Worm (Caenorhabditis elegans): ENCODE results near the gene srh-194.

ce11 chrV:4319867-4320266 is 26.5 kb upstream of the srh-194 start, which contains the start of gene ZC132.9:
- no peak for TF ChIP-seq pha-4 (tag; optimal IDR thresholded peaks at IDR 0.05)
- TF ChIP-seq unc-130 (GFP tag; optimal IDR thresholded peaks at IDR 0.05), result no peak
- TF ChIP-seq bed-2 (GFP tag; IDR thresholded peaks at IDR 0.05), result no peak
- TF ChIP-seq F23B12.7 (tag; optimal IDR thresholded peaks at IDR 0.05; ENCODE audit: insufficient read depth), result no peak
- no peak for TF ChIP-seq nfyb-1 (GFP tag; IDR thresholded peaks at IDR 0.05)
- TF ChIP-seq D2030.7 (GFP tag; IDR thresholded peaks at IDR 0.05), result no peak
- no peak for TF ChIP-seq F39B2.1 (GFP tag; IDR thresholded peaks at IDR 0.05)
- no peak for TF ChIP-seq ets-4 (GFP tag; optimal IDR thresholded peaks at IDR 0.05)
- no peak for TF ChIP-seq unc-62 (GFP tag; optimal IDR thresholded peaks at IDR 0.05)
- TF ChIP-seq atf-7 (tag; optimal IDR thresholded peaks at IDR 0.05), result no peak
- no peak for TF ChIP-seq attf-3 (GFP tag; conservative IDR thresholded peaks at IDR 0.05)
- TF ChIP-seq sptf-2 (GFP tag; optimal IDR thresholded peaks at IDR 0.05), result no peak
- TF ChIP-seq nhr-90 (tag; optimal IDR thresholded peaks at IDR 0.05), result no peak
- TF ChIP-seq akir-1 (GFP tag; optimal IDR thresholded peaks at IDR 0.05), result no peak
